Fruit fly (Drosophila melanogaster) whole organism: ENCODE data around the gene CG6688.

ENCODE experiments used
- CG8478 ChIP-seq: fragments of >200 bp; optimal IDR thresholded peaks from 2 replicates; lab custom pipeline; 2018; ENCODE audit warnings: inconsistent platforms
- EcR ChIP-seq, 2 experiments: fragments of >200 bp; optimal IDR thresholded peaks; 2 replicates each; lab custom pipeline; 2017; ENCODE audit warnings: missing biosample characterization in 2 of 2, missing genetic modification characterization in 2 of 2, missing genetic modification reagents in 2 of 2
- pan ChIP-seq: fragments of >200 bp; optimal IDR thresholded peaks from 2 replicates; lab custom pipeline; 2017
- usp ChIP-seq: fragments of >200 bp; optimal IDR thresholded peaks from 2 replicates; lab custom pipeline; 2017; ENCODE audit warnings: missing biosample characterization, missing genetic modification characterization, mixed read lengths

DNA sequence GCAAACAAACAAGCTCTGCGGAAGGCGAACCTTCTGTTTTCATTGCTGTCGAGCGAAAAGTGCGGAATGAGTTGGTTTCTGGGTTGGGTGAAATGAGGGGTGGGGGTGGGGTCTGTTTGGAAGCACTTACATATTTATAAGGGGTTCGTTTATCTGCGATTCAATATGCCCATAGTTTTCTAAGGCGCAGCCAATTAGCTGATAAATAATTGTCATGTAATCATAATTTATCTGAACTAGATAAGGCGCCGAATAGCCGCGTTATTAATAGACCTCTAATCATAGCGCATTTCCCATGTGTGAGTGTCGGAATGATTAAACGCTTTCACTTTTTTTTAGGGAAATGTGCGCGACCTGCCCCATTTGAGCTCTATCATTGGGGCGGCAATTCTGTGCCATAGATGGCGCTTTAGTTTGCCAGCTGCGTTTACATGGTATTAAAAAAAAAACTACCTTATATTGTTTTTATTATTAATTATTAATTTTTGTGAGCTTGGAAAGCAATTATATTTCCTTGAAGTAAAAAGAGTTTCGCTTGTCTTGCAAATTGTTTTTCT, 13.5 kb upstream of the CG6688 start:
- TF ChIP-seq CG8478 (no peak), pan (lab: Kevin White, UChicago) (no peak), EcR (GFP tag; optimal IDR thresholded peaks at IDR 0.05; lab: Kevin White, UChicago) (no peak), usp (no peak)
